Worm (Caenorhabditis elegans) whole organism, young adult: Measurements from ENCODE around the gene spe-29.
"Not testable (repeated sequence)": the region's sequence is repeated elsewhere in the genome, so short reads cannot be mapped to it uniquely, and the experiment has no call there.

Source experiments
- B0019.2 ChIP-seq: fragments of 200-800 bp; sonication (Bioruptor generic); conservative IDR thresholded peaks from 2 replicates; pipeline ENCODE4 v1.3.6; 2022; ENCODE audit warnings: missing genetic modification reagents, missing genetic modification characterization, missing compliant biosample characterization
- B0035.1 ChIP-seq: sonication (generic microtip); optimal IDR thresholded peaks from 2 replicates; lab custom pipeline; 2016; ENCODE audit warnings: missing genetic modification characterization, mild to moderate bottlenecking, missing compliant biosample characterization, missing genotype, missing genetic modification reagents
- B0336.3 ChIP-seq: fragments of 200-800 bp; sonication (Bioruptor generic); IDR thresholded peaks from 2 replicates; pipeline ENCODE4 v1.3.6; 2022; ENCODE audit warnings: missing genetic modification characterization, missing compliant biosample characterization
- F23B12.7 ChIP-seq: sonication (generic microtip); optimal IDR thresholded peaks from 2 replicates; lab custom pipeline; 2017; ENCODE audit warnings: missing genetic modification characterization, mild to moderate bottlenecking, missing compliant biosample characterization, antibody characterized with exemption, moderate library complexity; ENCODE audit not compliant: insufficient read depth
- F57C9.4 ChIP-seq: sonication (generic microtip); optimal IDR thresholded peaks from 2 replicates; lab custom pipeline; 2017; ENCODE audit warnings: mild to moderate bottlenecking, missing genetic modification characterization, missing compliant biosample characterization
- ZK185.1 ChIP-seq: sonication (generic microtip); optimal IDR thresholded peaks from 2 replicates; lab custom pipeline; 2016; ENCODE audit warnings: mild to moderate bottlenecking, missing genetic modification characterization, missing compliant biosample characterization; ENCODE audit not compliant: poor library complexity, severe bottlenecking
- ama-1 ChIP-seq, 3 experiments: fragments of 150-350 bp in 1 of 3; sonication (generic microtip) in 2 of 3; optimal IDR thresholded peaks; 2 replicates each; lab custom pipeline; 2014 to 2018; ENCODE audit warnings: missing biosample characterization in 2 of 3, missing genetic modification characterization in 2 of 3, missing genetic modification reagents in 2 of 3
- aptf-2 ChIP-seq: fragments of 200-800 bp; sonication (Bioruptor generic); conservative IDR thresholded peaks from 2 replicates; pipeline ENCODE4 v1.3.6; 2022; ENCODE audit warnings: missing genetic modification reagents, missing genetic modification characterization, missing compliant biosample characterization
- atf-7 ChIP-seq: sonication (generic microtip); optimal IDR thresholded peaks from 2 replicates; lab custom pipeline; 2017; ENCODE audit warnings: mild to moderate bottlenecking, missing genetic modification characterization, missing compliant biosample characterization
- attf-3 ChIP-seq: fragments of 200-800 bp; sonication (Bioruptor generic); conservative IDR thresholded peaks from 2 replicates; pipeline ENCODE4 v1.3.6; 2022; ENCODE audit warnings: missing genetic modification reagents, missing genetic modification characterization, missing compliant biosample characterization
- attf-5 ChIP-seq: fragments of 200-800 bp; sonication (Bioruptor generic); optimal IDR thresholded peaks from 2 replicates; lab custom pipeline; 2018; ENCODE audit warnings: mild to moderate bottlenecking, missing genetic modification characterization, missing compliant biosample characterization
- ceh-40 ChIP-seq: fragments of 200-800 bp; sonication (Bioruptor generic); IDR thresholded peaks from 2 replicates; pipeline ENCODE4 v1.3.6; 2022; ENCODE audit warnings: missing genetic modification characterization, missing compliant biosample characterization
- dpff-1 ChIP-seq: sonication (generic microtip); optimal IDR thresholded peaks from 2 replicates; lab custom pipeline; 2017; ENCODE audit warnings: mild to moderate bottlenecking, missing genetic modification characterization, missing compliant biosample characterization
- efl-1 ChIP-seq: fragments of 150-350 bp; optimal IDR thresholded peaks from 2 replicates; lab custom pipeline; 2014; ENCODE audit warnings: missing biosample characterization, missing genetic modification reagents, missing genetic modification characterization
- egl-18 ChIP-seq: fragments of 200-800 bp; sonication (Bioruptor generic); IDR thresholded peaks from 2 replicates; pipeline ENCODE4 v1.3.6; 2022; ENCODE audit warnings: missing genetic modification reagents, missing genetic modification characterization, missing compliant biosample characterization
- ekl-4 ChIP-seq: fragments of 200-800 bp; sonication (Bioruptor generic); IDR thresholded peaks from 2 replicates; pipeline ENCODE4 v1.3.6; 2022; ENCODE audit warnings: missing genetic modification reagents, missing genetic modification characterization, missing compliant biosample characterization
- him-1 ChIP-seq: sonication (generic microtip); optimal IDR thresholded peaks from 2 replicates; lab custom pipeline; 2016; ENCODE audit warnings: missing genotype, missing genetic modification reagents, missing genetic modification characterization, missing compliant biosample characterization
- hlh-26 ChIP-seq: fragments of 200-800 bp; sonication (Bioruptor generic); conservative IDR thresholded peaks from 2 replicates; pipeline ENCODE4 v1.3.6; 2022; ENCODE audit warnings: missing genetic modification reagents, missing genetic modification characterization, missing compliant biosample characterization
- hmg-1.2 ChIP-seq: fragments of 200-800 bp; sonication (Bioruptor generic); IDR thresholded peaks from 2 replicates; pipeline ENCODE4 v1.3.6; 2022; ENCODE audit warnings: missing genetic modification reagents, missing genetic modification characterization, missing compliant biosample characterization
- hmg-20 ChIP-seq: fragments of 200-800 bp; sonication (Bioruptor generic); IDR thresholded peaks from 2 replicates; pipeline ENCODE4 v1.3.6; 2022; ENCODE audit warnings: missing genetic modification reagents, missing genetic modification characterization, missing compliant biosample characterization
- hsf-1 ChIP-seq: fragments of 200-800 bp; sonication (Bioruptor generic); IDR thresholded peaks from 2 replicates; pipeline ENCODE4 v1.3.6; 2022; ENCODE audit warnings: missing genetic modification reagents, missing genetic modification characterization, missing compliant biosample characterization
- let-526 ChIP-seq: fragments of 200-800 bp; sonication (Bioruptor generic); IDR thresholded peaks from 2 replicates; pipeline ENCODE4 v1.3.6; 2022; ENCODE audit warnings: missing genetic modification reagents, missing genetic modification characterization, missing compliant biosample characterization
- let-607 ChIP-seq, 2 experiments: fragments of 200-800 bp in 1 of 2; sonication (Bioruptor generic) in 1 of 2; sonication (generic microtip) in 1 of 2; optimal IDR thresholded peaks; 2 replicates each; lab custom pipeline; 2016 to 2018; ENCODE audit warnings: mild to moderate bottlenecking in 2 of 2, missing compliant biosample characterization in 2 of 2, missing genetic modification characterization in 2 of 2, moderate library complexity in 2 of 2, missing genotype in 1 of 2
- lin-26 ChIP-seq: fragments of 200-800 bp; sonication (Bioruptor generic); IDR thresholded peaks from 2 replicates; pipeline ENCODE4 v1.3.6; 2022; ENCODE audit warnings: missing genetic modification reagents, missing genetic modification characterization, missing compliant biosample characterization
- lin-40 ChIP-seq: sonication (generic microtip); optimal IDR thresholded peaks from 2 replicates; lab custom pipeline; 2016; ENCODE audit warnings: missing genetic modification characterization, mild to moderate bottlenecking, missing compliant biosample characterization, missing genotype, missing genetic modification reagents
- lsl-1 ChIP-seq: fragments of 200-800 bp; sonication (Bioruptor generic); optimal IDR thresholded peaks from 2 replicates; lab custom pipeline; 2018; ENCODE audit warnings: mild to moderate bottlenecking, missing genetic modification characterization, moderate library complexity, missing compliant biosample characterization
- lsy-27 ChIP-seq: sonication (generic microtip); optimal IDR thresholded peaks from 2 replicates; lab custom pipeline; 2017; ENCODE audit warnings: missing genetic modification characterization, mild to moderate bottlenecking, missing compliant biosample characterization, antibody characterized with exemption, missing genotype, borderline replicate concordance; ENCODE audit not compliant: insufficient read depth
- madf-8 ChIP-seq: fragments of 200-800 bp; sonication (Bioruptor generic); conservative IDR thresholded peaks from 2 replicates; pipeline ENCODE4 v1.3.6; 2022; ENCODE audit warnings: missing genetic modification reagents, missing genetic modification characterization, missing compliant biosample characterization
- mcd-1 ChIP-seq: fragments of 200-800 bp; sonication (Bioruptor generic); IDR thresholded peaks from 2 replicates; pipeline ENCODE4 v1.3.6; 2022; ENCODE audit warnings: missing genetic modification reagents, missing genetic modification characterization, missing compliant biosample characterization
- nhr-27 ChIP-seq: fragments of 200-800 bp; sonication (Bioruptor generic); optimal IDR thresholded peaks from 2 replicates; lab custom pipeline; 2018; ENCODE audit warnings: mild to moderate bottlenecking, missing genetic modification characterization, moderate library complexity, missing compliant biosample characterization
- sea-2 ChIP-seq: fragments of 200-800 bp; sonication (Bioruptor generic); IDR thresholded peaks from 2 replicates; pipeline ENCODE4 v1.3.6; 2022; ENCODE audit warnings: missing genetic modification characterization, missing compliant biosample characterization
- snpc-1.3 ChIP-seq: sonication (generic microtip); optimal IDR thresholded peaks from 2 replicates; lab custom pipeline; 2017; ENCODE audit warnings: missing genetic modification characterization, mild to moderate bottlenecking, missing compliant biosample characterization, antibody characterized with exemption, moderate library complexity, missing genotype, missing genetic modification reagents; ENCODE audit not compliant: insufficient read depth
- snpc-3.4 ChIP-seq: sonication (generic microtip); optimal IDR thresholded peaks from 2 replicates; lab custom pipeline; 2017; ENCODE audit warnings: missing genetic modification characterization, mild to moderate bottlenecking, missing compliant biosample characterization, antibody characterized with exemption, moderate library complexity, missing genotype, missing genetic modification reagents
- somi-1 ChIP-seq: fragments of 200-800 bp; sonication (Bioruptor generic); optimal IDR thresholded peaks from 2 replicates; lab custom pipeline; 2018; ENCODE audit warnings: mild to moderate bottlenecking, missing genetic modification characterization, missing compliant biosample characterization
- sptf-2 ChIP-seq: fragments of 200-800 bp; sonication (Bioruptor generic); optimal IDR thresholded peaks from 2 replicates; lab custom pipeline; 2018; ENCODE audit warnings: mild to moderate bottlenecking, missing genetic modification characterization, missing compliant biosample characterization
- tbx-9 ChIP-seq: sonication (generic microtip); optimal IDR thresholded peaks from 2 replicates; lab custom pipeline; 2016; ENCODE audit warnings: borderline replicate concordance, missing genetic modification characterization, inconsistent platforms, missing compliant biosample characterization
- tlf-1 ChIP-seq: fragments of 200-800 bp; sonication (Bioruptor generic); optimal IDR thresholded peaks from 2 replicates; lab custom pipeline; 2018; ENCODE audit warnings: mild to moderate bottlenecking, missing genetic modification characterization, missing compliant biosample characterization
- ztf-22 ChIP-seq: fragments of 200-800 bp; sonication (Bioruptor generic); optimal IDR thresholded peaks from 2 replicates; lab custom pipeline; 2018; ENCODE audit warnings: mild to moderate bottlenecking, missing genetic modification characterization, moderate library complexity, missing compliant biosample characterization
- ztf-3 ChIP-seq: fragments of 200-800 bp; sonication (Bioruptor generic); optimal IDR thresholded peaks from 2 replicates; lab custom pipeline; 2018; ENCODE audit warnings: mild to moderate bottlenecking, missing genetic modification characterization, missing compliant biosample characterization
- ztf-6 ChIP-seq: fragments of 200-800 bp; sonication (Bioruptor generic); IDR thresholded peaks from 2 replicates; pipeline ENCODE4 v1.3.6; 2022; ENCODE audit warnings: missing genetic modification reagents, missing genetic modification characterization, missing compliant biosample characterization

spe-29 gene

ce11 chrIV:9893649-9894048, 40.0 kb upstream of the spe-29 start, which contains the start of gene sss-1:
sss-1 (minus strand) TSS chrIV:9893749.
- not testable (repeated sequence) for TF ChIP-seq ama-1 (optimal IDR thresholded peaks at IDR 0.05; lab: Kevin White, UChicago); ama-1 (GFP tag; optimal IDR thresholded peaks at IDR 0.05; lab: Kevin White, UChicago); B0336.3; efl-1 (GFP tag; lab: Kevin White, UChicago)

ce11 chrIV:9894331-9894730, 39.3 kb upstream of the spe-29 start, which contains the start of gene msp-77:
msp-77 (plus strand) TSS chrIV:9894631.
- not testable (repeated sequence) for TF ChIP-seq let-526; ZK185.1 (tag; lab: Kevin White, UChicago); lin-26 (GFP tag; lab: Robert Waterston, UW)

- TF ChIP-seq attf-5 (GFP tag; lab: Kevin White, UChicago) (no peak), nhr-27 (tag; lab: Kevin White, UChicago) (no peak), B0019.2 (GFP tag; lab: Robert Waterston, UW) (no peak), somi-1 (GFP tag; lab: Kevin White, UChicago) (no peak), madf-8 (GFP tag; lab: Robert Waterston, UW) (no peak), hmg-20 (GFP tag; lab: Robert Waterston, UW) (no peak), egl-18 (GFP tag; lab: Robert Waterston, UW) (no peak), sea-2 (GFP tag; lab: Robert Waterston, UW) (no peak), hsf-1 (GFP tag; lab: Robert Waterston, UW) (no peak), lsl-1 (GFP tag; lab: Kevin White, UChicago) (no peak), lsy-27 (no peak), him-1 (tag; lab: Kevin White, UChicago) (no peak)
Observed at ce11 chrIV:9895088-9895487, 38.6 kb upstream of the spe-29 start, which contains the start of gene ssp-32. ssp-32 (plus strand) TSS chrIV:9895388.

- no peak for TF ChIP-seq dpff-1 (tag; lab: Kevin White, UChicago)
- TF ChIP-seq lin-26 (GFP tag; lab: Robert Waterston, UW): no peak
- TF ChIP-seq hlh-26 (GFP tag; lab: Robert Waterston, UW): no peak
- TF ChIP-seq B0035.1 (tag; lab: Kevin White, UChicago): no peak
- TF ChIP-seq, all 124 proteins: peak for 0
Observed at ce11 chrIV:9898712-9899111, 35.0 kb upstream of the spe-29 start, which contains the start of gene tbc-3. tbc-3 (plus strand) TSS chrIV:9899012.

ce11 chrIV:9899227-9899626, 34.5 kb upstream of the spe-29 start:
- no peak for TF ChIP-seq attf-3 (GFP tag; lab: Robert Waterston, UW)
- TF ChIP-seq ekl-4 (GFP tag; lab: Robert Waterston, UW): no peak
- peak; percentile 52 for TF ChIP-seq mcd-1
- TF ChIP-seq tlf-1 (GFP tag; lab: Kevin White, UChicago): no peak
- no peak for TF ChIP-seq attf-5 (GFP tag; lab: Kevin White, UChicago)
- TF ChIP-seq hmg-1.2: peak; percentile 94
- TF ChIP-seq snpc-3.4 (tag; lab: Kevin White, UChicago): no peak
- no peak for TF ChIP-seq ztf-22 (GFP tag; lab: Kevin White, UChicago)
- no peak for TF ChIP-seq ztf-6 (GFP tag; lab: Robert Waterston, UW)
- no peak for TF ChIP-seq lin-40 (tag; lab: Kevin White, UChicago)
- TF ChIP-seq ztf-3 (GFP tag; lab: Kevin White, UChicago): no peak
- no peak for TF ChIP-seq F57C9.4 (tag; lab: Kevin White, UChicago)
- peak; percentile 78 to 85 for TF ChIP-seq let-607 (tag; optimal IDR thresholded peaks at IDR 0.05; lab: Kevin White, UChicago)
- TF ChIP-seq F23B12.7 (tag; lab: Kevin White, UChicago): no peak
- TF ChIP-seq aptf-2 (GFP tag; lab: Robert Waterston, UW): no peak
- no peak for TF ChIP-seq ceh-40 (GFP tag; lab: Robert Waterston, UW)
- TF ChIP-seq hmg-20 (GFP tag; lab: Robert Waterston, UW): no peak
- TF ChIP-seq tbx-9: no peak
- TF ChIP-seq sptf-2 (GFP tag; lab: Kevin White, UChicago): no peak
- TF ChIP-seq atf-7 (tag; lab: Kevin White, UChicago): no peak
- TF ChIP-seq snpc-1.3 (tag; lab: Kevin White, UChicago): no peak
